Worm (Caenorhabditis elegans) whole organism, late embryonic: Measurements from ENCODE around the gene rpl-9.

Experiments used
- C08G9.2 ChIP-seq: sonication (generic microtip); optimal IDR thresholded peaks from 2 replicates; lab custom pipeline; 2016; ENCODE audit warnings: mild to moderate bottlenecking, missing genetic modification characterization, moderate library complexity, missing compliant biosample characterization
- F13H6.1 ChIP-seq: sonication (generic microtip); optimal IDR thresholded peaks from 2 replicates; lab custom pipeline; 2016; ENCODE audit warnings: missing genetic modification characterization, missing compliant biosample characterization
- K02D7.2 ChIP-seq: sonication (generic microtip); optimal IDR thresholded peaks from 2 replicates; lab custom pipeline; 2017; ENCODE audit warnings: mild to moderate bottlenecking, missing genetic modification characterization, missing compliant biosample characterization
- T23F11.4 ChIP-seq: fragments of 200-800 bp; sonication (Bioruptor generic); optimal IDR thresholded peaks from 2 replicates; lab custom pipeline; 2018; ENCODE audit warnings: mild to moderate bottlenecking, missing genetic modification characterization, missing compliant biosample characterization
- ahr-1 ChIP-seq: sonication (generic microtip); optimal IDR thresholded peaks from 2 replicates; lab custom pipeline; 2016; ENCODE audit warnings: missing genetic modification characterization, missing compliant biosample characterization
- ceh-18 ChIP-seq: sonication (generic microtip); optimal IDR thresholded peaks from 2 replicates; lab custom pipeline; 2016; ENCODE audit warnings: missing genetic modification characterization, missing compliant biosample characterization
- ceh-19 ChIP-seq: fragments of 200-800 bp; sonication (Bioruptor generic); optimal IDR thresholded peaks from 2 replicates; lab custom pipeline; 2018; ENCODE audit warnings: mild to moderate bottlenecking, missing genetic modification characterization, missing compliant biosample characterization
- ceh-2 ChIP-seq: sonication (generic microtip); optimal IDR thresholded peaks from 2 replicates; lab custom pipeline; 2016; ENCODE audit warnings: missing genotype, missing genetic modification characterization, missing compliant biosample characterization
- ceh-22 ChIP-seq: sonication (generic microtip); optimal IDR thresholded peaks from 2 replicates; lab custom pipeline; 2017; ENCODE audit warnings: missing biosample characterization, missing genetic modification characterization
- ceh-30 ChIP-seq: fragments of 150-350 bp; optimal IDR thresholded peaks from 2 replicates; lab custom pipeline; 2014; ENCODE audit warnings: missing biosample characterization, missing genetic modification characterization
- ceh-31 ChIP-seq: sonication (generic microtip); optimal IDR thresholded peaks from 2 replicates; lab custom pipeline; 2016; ENCODE audit warnings: missing genetic modification characterization, missing compliant biosample characterization
- ceh-34 ChIP-seq: sonication (generic microtip); optimal IDR thresholded peaks from 2 replicates; lab custom pipeline; 2016; ENCODE audit warnings: mild to moderate bottlenecking, missing genetic modification characterization, missing compliant biosample characterization
- ceh-45 ChIP-seq: fragments of 200-800 bp; sonication (Bioruptor generic); IDR thresholded peaks from 2 replicates; pipeline ENCODE4 v1.3.6; 2022; ENCODE audit warnings: missing genetic modification reagents, missing genetic modification characterization, missing compliant biosample characterization
- ceh-6 ChIP-seq: fragments of 200-800 bp; sonication (Bioruptor generic); optimal IDR thresholded peaks from 2 replicates; lab custom pipeline; 2018; ENCODE audit warnings: mild to moderate bottlenecking, missing genetic modification characterization, missing compliant biosample characterization
- ceh-9 ChIP-seq: sonication (generic microtip); optimal IDR thresholded peaks from 2 replicates; lab custom pipeline; 2016; ENCODE audit warnings: mild to moderate bottlenecking, missing genetic modification characterization, inconsistent platforms, missing compliant biosample characterization
- che-1 ChIP-seq: sonication (generic microtip); optimal IDR thresholded peaks from 2 replicates; lab custom pipeline; 2016; ENCODE audit warnings: mild to moderate bottlenecking, missing genetic modification characterization, missing compliant biosample characterization
- dmd-4 ChIP-seq: sonication (generic microtip); optimal IDR thresholded peaks from 2 replicates; lab custom pipeline; 2016; ENCODE audit warnings: borderline replicate concordance, missing genetic modification characterization, missing compliant biosample characterization
- dve-1 ChIP-seq: sonication (generic microtip); optimal IDR thresholded peaks from 2 replicates; lab custom pipeline; 2017; ENCODE audit warnings: antibody characterized with exemption, mild to moderate bottlenecking, missing genetic modification characterization, missing compliant biosample characterization
- elt-2 ChIP-seq: sonication (generic microtip); optimal IDR thresholded peaks from 2 replicates; lab custom pipeline; 2016; ENCODE audit warnings: missing genetic modification reagents, missing genetic modification characterization, missing compliant biosample characterization
- ets-4 ChIP-seq: sonication (generic microtip); optimal IDR thresholded peaks from 2 replicates; lab custom pipeline; 2016; ENCODE audit warnings: missing genetic modification characterization, missing compliant biosample characterization
- eyg-1 ChIP-seq: sonication (generic microtip); optimal IDR thresholded peaks from 2 replicates; lab custom pipeline; 2016; ENCODE audit warnings: missing genotype, missing genetic modification characterization, missing compliant biosample characterization
- hlh-13 ChIP-seq: fragments of 200-800 bp; sonication (Bioruptor generic); optimal IDR thresholded peaks from 2 replicates; lab custom pipeline; 2018; ENCODE audit warnings: mild to moderate bottlenecking, missing genetic modification characterization, missing compliant biosample characterization
- hlh-30 ChIP-seq: sonication (generic microtip); optimal IDR thresholded peaks from 2 replicates; lab custom pipeline; 2017; ENCODE audit warnings: antibody characterized with exemption, missing genetic modification characterization, missing compliant biosample characterization; ENCODE audit not compliant: insufficient read depth
- lim-6 ChIP-seq: sonication (generic microtip); optimal IDR thresholded peaks from 2 replicates; lab custom pipeline; 2016; ENCODE audit warnings: missing genetic modification characterization, missing compliant biosample characterization
- madf-2 ChIP-seq: sonication (generic microtip); optimal IDR thresholded peaks from 2 replicates; lab custom pipeline; 2017; ENCODE audit warnings: missing genetic modification characterization, missing compliant biosample characterization
- mec-3 ChIP-seq: sonication (generic microtip); optimal IDR thresholded peaks from 2 replicates; lab custom pipeline; 2016; ENCODE audit warnings: borderline replicate concordance, missing genetic modification characterization, missing compliant biosample characterization
- nfya-1 ChIP-seq: sonication (generic microtip); optimal IDR thresholded peaks from 2 replicates; lab custom pipeline; 2017; ENCODE audit warnings: missing genetic modification characterization, mild to moderate bottlenecking, missing compliant biosample characterization, antibody characterized with exemption, moderate library complexity
- nhr-11 ChIP-seq: fragments of 150-350 bp; optimal IDR thresholded peaks from 2 replicates; lab custom pipeline; 2014; ENCODE audit warnings: missing biosample characterization, missing genetic modification characterization
- nhr-232 ChIP-seq: sonication (generic microtip); optimal IDR thresholded peaks from 2 replicates; lab custom pipeline; 2016; ENCODE audit warnings: missing genetic modification characterization, missing compliant biosample characterization
- npax-4 ChIP-seq: sonication (generic microtip); optimal IDR thresholded peaks from 2 replicates; lab custom pipeline; 2016; ENCODE audit warnings: missing genetic modification characterization, missing compliant biosample characterization
- pat-9 ChIP-seq: fragments of 200-800 bp; sonication (Bioruptor generic); optimal IDR thresholded peaks from 2 replicates; lab custom pipeline; 2018; ENCODE audit warnings: mild to moderate bottlenecking, missing genetic modification characterization, moderate library complexity, missing compliant biosample characterization
- pax-1 ChIP-seq: fragments of 150-350 bp; optimal IDR thresholded peaks from 2 replicates; lab custom pipeline; 2014; ENCODE audit warnings: missing biosample characterization, missing genetic modification characterization
- pha-2 ChIP-seq: sonication (generic microtip); optimal IDR thresholded peaks from 2 replicates; lab custom pipeline; 2017; ENCODE audit warnings: mild to moderate bottlenecking, missing genetic modification characterization, missing compliant biosample characterization
- pha-4 ChIP-seq: fragments of 150-350 bp; optimal IDR thresholded peaks from 2 replicates; lab custom pipeline; 2018; ENCODE audit warnings: missing biosample characterization, missing genetic modification reagents, missing genetic modification characterization
- rnt-1 ChIP-seq: sonication (generic microtip); optimal IDR thresholded peaks from 2 replicates; lab custom pipeline; 2016; ENCODE audit warnings: missing genetic modification characterization, missing compliant biosample characterization
- sdc-2 ChIP-seq: sonication (generic microtip); optimal IDR thresholded peaks from 2 replicates; lab custom pipeline; 2016; ENCODE audit warnings: missing genotype, missing genetic modification characterization, missing compliant biosample characterization
- sox-4 ChIP-seq: sonication (generic microtip); optimal IDR thresholded peaks from 2 replicates; lab custom pipeline; 2017; ENCODE audit warnings: mild to moderate bottlenecking, missing genetic modification characterization, inconsistent platforms, missing compliant biosample characterization
- syd-9 ChIP-seq: sonication (generic microtip); optimal IDR thresholded peaks from 2 replicates; lab custom pipeline; 2016; ENCODE audit warnings: mild to moderate bottlenecking, missing genetic modification characterization, moderate library complexity, missing compliant biosample characterization
- tbx-2 ChIP-seq: sonication (generic microtip); optimal IDR thresholded peaks from 2 replicates; lab custom pipeline; 2016; ENCODE audit warnings: missing genetic modification characterization, missing compliant biosample characterization
- unc-3 ChIP-seq, 2 experiments: fragments of 200-800 bp in 1 of 2; sonication (Bioruptor generic) in 1 of 2; sonication (generic microtip) in 1 of 2; conservative IDR thresholded peaks in 1 of 2; optimal IDR thresholded peaks in 1 of 2; 2 replicates each; pipeline versions ENCODE4 v1.3.6 to Lab custom; 2016 to 2022; ENCODE audit warnings: missing compliant biosample characterization in 2 of 2, missing genetic modification characterization in 2 of 2, missing genetic modification reagents in 1 of 2
- unc-42 ChIP-seq: sonication (generic microtip); optimal IDR thresholded peaks from 2 replicates; lab custom pipeline; 2016; ENCODE audit warnings: missing genotype, missing genetic modification characterization, missing compliant biosample characterization
- unc-86 ChIP-seq: sonication (generic microtip); optimal IDR thresholded peaks from 2 replicates; lab custom pipeline; 2016; ENCODE audit warnings: missing genetic modification characterization, missing compliant biosample characterization

Gene rpl-9

DNA sequence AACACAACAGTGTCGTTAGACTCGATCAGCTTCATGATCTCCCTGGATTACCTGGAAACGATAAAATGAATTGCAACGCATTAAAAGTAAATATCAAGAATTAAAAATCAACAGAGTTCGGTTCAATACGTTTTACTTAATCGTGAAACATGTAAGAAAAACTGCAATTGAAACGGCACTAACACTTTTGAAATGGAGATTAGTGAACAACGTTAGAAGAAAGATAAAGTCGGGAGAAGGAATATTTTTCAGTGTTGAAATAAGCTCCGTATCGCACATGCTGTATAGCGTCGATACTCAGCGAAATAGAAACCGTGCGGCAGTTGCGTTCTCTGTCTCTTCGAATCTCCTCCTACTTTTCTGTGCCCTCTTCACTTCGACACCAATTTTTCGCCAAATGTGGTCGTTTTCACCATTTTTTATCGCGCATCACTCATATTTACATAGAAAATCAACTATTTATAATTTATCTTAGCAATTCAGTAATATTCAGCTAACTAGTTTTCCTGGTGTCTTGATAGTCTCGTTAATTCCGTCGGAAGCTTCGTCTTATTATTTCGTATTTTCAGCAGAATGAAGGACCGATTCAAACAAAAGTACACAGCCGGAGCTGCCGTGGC lies at the start of gene rpl-9, which contains the start of gene lpd-7:
Gene rpl-9, minus strand, starts transcription at position 51 of the 620 bp plus-strand sequence.
Gene lpd-7, plus strand, starts transcription at position 570 of the 620 bp plus-strand sequence.
- peak; percentile 21 for TF ChIP-seq unc-42
- TF ChIP-seq dve-1 (tag; lab: Kevin White, UChicago), result peak; percentile 46
- TF ChIP-seq elt-2, result peak; percentile 43
- peak; percentile 80 for TF ChIP-seq nfya-1 (tag; lab: Kevin White, UChicago)
- TF ChIP-seq F13H6.1 (tag; lab: Kevin White, UChicago), result peak; percentile 1
- no peak for TF ChIP-seq pat-9
- TF ChIP-seq ceh-18 (tag; lab: Kevin White, UChicago), result peak; percentile 54
- TF ChIP-seq C08G9.2 (tag; lab: Kevin White, UChicago), result no peak
- TF ChIP-seq ceh-34, result peak; percentile 59
- peak; percentile 42 for TF ChIP-seq tbx-2 (tag; lab: Kevin White, UChicago)
- TF ChIP-seq unc-3 (GFP tag; conservative IDR thresholded peaks at IDR 0.05; lab: Robert Waterston, UW), result no peak
- peak; percentile 26 for TF ChIP-seq unc-3 (tag; optimal IDR thresholded peaks at IDR 0.05; lab: Kevin White, UChicago)
- TF ChIP-seq rnt-1, result peak; percentile 24
- TF ChIP-seq mec-3 (tag; lab: Kevin White, UChicago), result no peak
- TF ChIP-seq pax-1 (tag; lab: Kevin White, UChicago), result peak; percentile 46
- TF ChIP-seq ceh-31 (tag; lab: Kevin White, UChicago), result peak; percentile 61
- TF ChIP-seq, all 69 proteins: peak for 12

DNA sequence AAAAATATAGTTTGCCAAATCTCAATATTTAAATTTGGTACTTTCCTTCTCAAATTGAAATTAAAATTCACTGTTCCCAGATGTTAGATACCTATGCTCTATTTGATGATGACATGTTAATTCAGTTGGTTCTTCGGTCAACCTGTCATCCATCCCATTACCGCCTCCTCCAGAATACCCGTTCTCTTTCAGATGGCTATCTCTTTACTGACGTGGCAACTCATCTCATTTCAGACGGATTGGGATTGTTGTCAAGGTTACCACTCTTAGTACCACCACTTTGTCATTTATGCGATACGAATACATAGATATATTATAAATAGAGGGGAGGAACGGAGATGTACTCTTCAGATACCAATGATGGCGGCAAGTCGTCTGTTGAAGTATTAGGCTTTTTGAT lies 48.7 kb upstream of the rpl-9 start:
- TF ChIP-seq sdc-2 (tag; lab: Kevin White, UChicago), result no peak
- TF ChIP-seq ceh-22 (tag; lab: Kevin White, UChicago), result no peak
- no peak for TF ChIP-seq F13H6.1 (tag; lab: Kevin White, UChicago)
- TF ChIP-seq unc-86, result no peak
- no peak for TF ChIP-seq ets-4
- no peak for TF ChIP-seq T23F11.4 (GFP tag; lab: Kevin White, UChicago)
- TF ChIP-seq elt-2, result no peak
- TF ChIP-seq npax-4, result no peak
- TF ChIP-seq pha-2 (tag; lab: Kevin White, UChicago), result no peak
- TF ChIP-seq hlh-30 (tag; lab: Kevin White, UChicago), result no peak
- TF ChIP-seq nhr-232 (tag; lab: Kevin White, UChicago), result no peak
- TF ChIP-seq dmd-4 (tag; lab: Kevin White, UChicago), result no peak
- TF ChIP-seq ceh-34, result no peak
- no peak for TF ChIP-seq ceh-2 (tag; lab: Kevin White, UChicago)
- TF ChIP-seq, all 69 proteins: peak for 0

DNA sequence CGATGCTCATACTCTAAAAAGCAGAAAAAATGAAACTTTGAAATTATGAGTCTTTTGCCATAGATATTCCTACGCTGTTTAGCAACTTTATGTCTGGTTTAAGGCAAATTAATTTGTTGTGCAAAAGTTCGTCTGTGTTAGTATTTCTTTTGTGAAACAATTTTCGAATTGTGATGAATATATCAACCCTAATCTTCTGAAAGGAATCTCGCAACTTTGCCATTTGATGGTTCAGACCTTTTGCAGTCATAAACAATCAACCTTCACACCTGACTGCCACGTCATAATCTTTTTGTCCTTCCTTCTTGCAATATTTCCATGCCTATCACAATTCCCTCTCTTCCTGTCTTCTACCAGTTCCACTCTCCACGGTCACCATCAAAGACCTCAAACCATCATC lies 47.2 kb upstream of the rpl-9 start:
- no peak for TF ChIP-seq nfya-1 (tag; lab: Kevin White, UChicago)
- TF ChIP-seq, all 69 proteins: peak for 0

DNA sequence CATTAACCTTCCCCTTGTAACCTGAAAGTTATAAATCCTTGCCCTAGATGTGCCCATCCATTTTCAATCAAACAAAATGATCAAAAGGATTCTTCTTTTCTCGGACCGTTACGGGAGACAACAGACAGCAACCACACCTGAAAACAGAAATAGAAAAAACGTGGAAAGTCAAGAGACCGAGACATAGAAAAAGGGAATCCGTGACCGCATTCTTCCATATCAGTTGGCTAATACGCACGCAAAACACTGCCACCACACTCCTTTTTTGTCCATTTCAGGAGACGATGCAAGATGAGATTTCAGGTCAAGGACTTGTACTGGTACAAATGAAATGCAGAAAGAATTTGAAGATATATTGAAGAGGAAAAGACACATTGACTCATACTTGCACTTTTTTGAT lies 45.7 kb upstream of the rpl-9 start:
- TF ChIP-seq eyg-1 (tag; lab: Kevin White, UChicago) (no peak), unc-42 (no peak), pax-1 (tag; lab: Kevin White, UChicago) (no peak), ahr-1 (tag; lab: Kevin White, UChicago) (no peak), ceh-6 (no peak), ceh-34 (no peak), nhr-11 (no peak), ceh-30 (no peak), che-1 (tag; lab: Kevin White, UChicago) (no peak), ceh-18 (tag; lab: Kevin White, UChicago) (no peak), ceh-19 (GFP tag; lab: Kevin White, UChicago) (no peak), unc-86 (no peak)
- TF ChIP-seq, all 69 proteins: peak for 0

DNA sequence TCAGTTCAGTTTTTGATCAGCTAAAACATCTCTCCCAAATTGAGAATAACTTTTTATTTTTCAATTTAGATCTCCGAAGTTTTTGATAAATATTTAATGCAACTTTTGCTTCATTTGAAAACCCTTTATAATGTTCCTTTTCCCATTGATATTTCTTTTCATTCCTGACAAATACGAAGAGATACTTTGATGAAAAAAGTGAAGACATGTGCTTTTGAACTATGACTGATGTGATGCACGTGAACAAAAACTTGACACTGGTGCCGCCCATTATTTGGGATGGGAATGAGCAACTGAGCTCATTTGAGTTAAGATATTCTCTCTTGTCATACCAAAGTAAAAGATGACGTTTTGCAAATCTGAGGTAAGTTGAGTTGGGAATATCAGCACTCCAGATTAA lies 43.6 kb upstream of the rpl-9 start, which contains the start of gene T04A6.1:
Gene T04A6.1, plus strand, starts transcription at position 301 of the 400 bp plus-strand sequence.
- TF ChIP-seq ceh-9 (tag; lab: Kevin White, UChicago) (no peak), K02D7.2 (tag; lab: Kevin White, UChicago) (no peak), madf-2 (tag; lab: Kevin White, UChicago) (no peak), sox-4 (no peak), unc-86 (no peak), pha-4 (tag; lab: Kevin White, UChicago) (no peak), ceh-45 (GFP tag; lab: Robert Waterston, UW) (no peak), hlh-13 (GFP tag; lab: Kevin White, UChicago) (no peak), ceh-19 (GFP tag; lab: Kevin White, UChicago) (no peak), unc-3 (GFP tag; conservative IDR thresholded peaks at IDR 0.05; lab: Robert Waterston, UW) (no peak), unc-3 (tag; optimal IDR thresholded peaks at IDR 0.05; lab: Kevin White, UChicago) (no peak), lim-6 (tag; lab: Kevin White, UChicago) (no peak), syd-9 (tag; lab: Kevin White, UChicago) (no peak), che-1 (tag; lab: Kevin White, UChicago) (no peak)
- TF ChIP-seq, all 69 proteins: peak for 0
